Worm (Caenorhabditis elegans) whole organism, L4/young adult: Measurements from ENCODE around the gene R10E4.6.

ENCODE experiments used
- W03F9.2 ChIP-seq: fragments of 150-350 bp; optimal IDR thresholded peaks from 2 replicates; lab custom pipeline; 2014; ENCODE audit warnings: missing biosample characterization, missing genetic modification characterization
- dao-5 ChIP-seq: sonication (generic microtip); optimal IDR thresholded peaks from 2 replicates; lab custom pipeline; 2016; ENCODE audit warnings: missing genotype, missing genetic modification characterization, moderate library complexity, missing compliant biosample characterization
- him-1 ChIP-seq: sonication (generic microtip); optimal IDR thresholded peaks from 2 replicates; lab custom pipeline; 2016; ENCODE audit warnings: missing genotype, missing genetic modification reagents, missing genetic modification characterization, missing compliant biosample characterization

Gene R10E4.6

ce11 chrIII:4278203-4278602 lies 15.0 kb upstream of the R10E4.6 start:
- no peak for TF ChIP-seq dao-5 (tag; lab: Kevin White, UChicago)
- TF ChIP-seq W03F9.2 (tag; lab: Kevin White, UChicago) = no peak
- TF ChIP-seq him-1 (tag; lab: Kevin White, UChicago) = no peak

ce11 chrIII:4280215-4281173 lies 12.7 kb upstream of the R10E4.6 start, which contains the start of gene sup-26:
Gene sup-26, minus strand, starts transcription at chrIII:4280224.
- TF ChIP-seq him-1 (tag; lab: Kevin White, UChicago) = no peak
- no peak for TF ChIP-seq W03F9.2 (tag; lab: Kevin White, UChicago)
- no peak for TF ChIP-seq dao-5 (tag; lab: Kevin White, UChicago)

ce11 chrIII:4281955-4282618 lies 11.1 kb upstream of the R10E4.6 start:
- TF ChIP-seq dao-5 (tag; lab: Kevin White, UChicago) = peak; percentile 89
- peak; percentile 97 for TF ChIP-seq him-1 (tag; lab: Kevin White, UChicago)
- peak; percentile 89 for TF ChIP-seq W03F9.2 (tag; lab: Kevin White, UChicago)

- TF ChIP-seq him-1 (tag; lab: Kevin White, UChicago) (no peak), dao-5 (tag; lab: Kevin White, UChicago) (no peak), W03F9.2 (tag; lab: Kevin White, UChicago) (no peak)
Observed at ce11 chrIII:4283175-4283574, 10.0 kb upstream of the R10E4.6 start.

ce11 chrIII:4284732-4285165 lies 8.5 kb upstream of the R10E4.6 start:
- TF ChIP-seq dao-5 (tag; lab: Kevin White, UChicago) (no peak), W03F9.2 (tag; lab: Kevin White, UChicago) (peak; percentile 50)

ce11 chrIII:4287379-4287778 lies 5.8 kb upstream of the R10E4.6 start, which contains the start of gene R10E4.3:
Gene R10E4.3, minus strand, starts transcription at chrIII:4287479.
- no peak for TF ChIP-seq W03F9.2 (tag; lab: Kevin White, UChicago)
- TF ChIP-seq him-1 (tag; lab: Kevin White, UChicago) = no peak
- TF ChIP-seq dao-5 (tag; lab: Kevin White, UChicago) = no peak

ce11 chrIII:4289952-4290351 lies 3.3 kb upstream of the R10E4.6 start:
- TF ChIP-seq him-1 (tag; lab: Kevin White, UChicago) (no peak), W03F9.2 (tag; lab: Kevin White, UChicago) (no peak), dao-5 (tag; lab: Kevin White, UChicago) (no peak)

ce11 chrIII:4291216-4291691 lies 2.0 kb upstream of the R10E4.6 start, which contains the start of gene mcm-5:
Gene mcm-5, minus strand, starts transcription at chrIII:4291266.
- peak; percentile 69 for TF ChIP-seq W03F9.2 (tag; lab: Kevin White, UChicago)
- no peak for TF ChIP-seq dao-5 (tag; lab: Kevin White, UChicago)

ce11 chrIII:4294153-4294862 lies 1.1 kb downstream of the R10E4.6 start, which contains the start of the genes nth-1 and R10E4.7:
Gene nth-1, minus strand, starts transcription at chrIII:4294253.
Gene R10E4.7, plus strand, starts transcription at chrIII:4294812.
- TF ChIP-seq W03F9.2 (tag; lab: Kevin White, UChicago) = no peak
- TF ChIP-seq dao-5 (tag; lab: Kevin White, UChicago) = no peak
- TF ChIP-seq him-1 (tag; lab: Kevin White, UChicago) = no peak

ce11 chrIII:4300989-4301498 lies 7.8 kb downstream of the R10E4.6 start, which contains the start of gene R10E4.11:
Gene R10E4.11, minus strand, starts transcription at chrIII:4301039.
- TF ChIP-seq him-1 (tag; lab: Kevin White, UChicago) (no peak), dao-5 (tag; lab: Kevin White, UChicago) (no peak), W03F9.2 (tag; lab: Kevin White, UChicago) (no peak)

ce11 chrIII:4302293-4302692 lies 9.1 kb downstream of the R10E4.6 start, which contains the start of gene R10E4.9:
Gene R10E4.9, minus strand, starts transcription at chrIII:4302393.
- TF ChIP-seq W03F9.2 (tag; lab: Kevin White, UChicago) (no peak), him-1 (tag; lab: Kevin White, UChicago) (no peak), dao-5 (tag; lab: Kevin White, UChicago) (no peak)

ce11 chrIII:4302780-4303179 lies 9.6 kb downstream of the R10E4.6 start:
- TF ChIP-seq him-1 (tag; lab: Kevin White, UChicago) = no peak
